Worm (Caenorhabditis elegans) whole organism, young adult: ENCODE data around the gene myo-6.

ENCODE experiments used
- B0019.2 ChIP-seq: fragments of 200-800 bp; sonication (Bioruptor generic); conservative IDR thresholded peaks from 2 replicates; pipeline ENCODE4 v1.3.6; 2022; ENCODE audit warnings: missing genetic modification reagents, missing genetic modification characterization, missing compliant biosample characterization
- C17E4.6 ChIP-seq: fragments of 200-800 bp; sonication (Bioruptor generic); IDR thresholded peaks from 2 replicates; pipeline ENCODE4 v1.3.6; 2022; ENCODE audit warnings: missing genetic modification reagents, missing genetic modification characterization, missing compliant biosample characterization
- Y53G8AR.9 ChIP-seq: fragments of 200-800 bp; sonication (Bioruptor generic); conservative IDR thresholded peaks from 2 replicates; pipeline ENCODE4 v1.3.6; 2022; ENCODE audit warnings: missing genetic modification reagents, missing genetic modification characterization, missing compliant biosample characterization
- aptf-2 ChIP-seq: fragments of 200-800 bp; sonication (Bioruptor generic); conservative IDR thresholded peaks from 2 replicates; pipeline ENCODE4 v1.3.6; 2022; ENCODE audit warnings: missing genetic modification reagents, missing genetic modification characterization, missing compliant biosample characterization
- ccch-3 ChIP-seq: fragments of 200-800 bp; sonication (Bioruptor generic); optimal IDR thresholded peaks from 2 replicates; lab custom pipeline; 2018; ENCODE audit warnings: mild to moderate bottlenecking, missing genetic modification characterization, missing compliant biosample characterization
- ceh-100 ChIP-seq: fragments of 200-800 bp; sonication (Bioruptor generic); IDR thresholded peaks from 2 replicates; pipeline ENCODE4 v1.3.6; 2022; ENCODE audit warnings: missing genetic modification reagents, missing genetic modification characterization, missing compliant biosample characterization
- die-1 ChIP-seq: sonication (generic microtip); optimal IDR thresholded peaks from 2 replicates; lab custom pipeline; 2016; ENCODE audit warnings: missing genotype, mild to moderate bottlenecking, missing genetic modification characterization, missing compliant biosample characterization
- fkh-3 ChIP-seq: sonication (generic microtip); optimal IDR thresholded peaks from 2 replicates; lab custom pipeline; 2016; ENCODE audit warnings: mild to moderate bottlenecking, missing genetic modification characterization, missing compliant biosample characterization
- him-1 ChIP-seq: sonication (generic microtip); optimal IDR thresholded peaks from 2 replicates; lab custom pipeline; 2016; ENCODE audit warnings: missing genotype, missing genetic modification reagents, missing genetic modification characterization, missing compliant biosample characterization
- hlh-12 ChIP-seq: sonication (generic microtip); optimal IDR thresholded peaks from 2 replicates; lab custom pipeline; 2016; ENCODE audit warnings: missing genetic modification characterization, missing compliant biosample characterization
- lag-1 ChIP-seq: fragments of 200-800 bp; sonication (Bioruptor generic); IDR thresholded peaks from 2 replicates; pipeline ENCODE4 v1.3.6; 2022; ENCODE audit warnings: missing genetic modification reagents, missing genetic modification characterization, missing compliant biosample characterization
- let-526 ChIP-seq: fragments of 200-800 bp; sonication (Bioruptor generic); IDR thresholded peaks from 2 replicates; pipeline ENCODE4 v1.3.6; 2022; ENCODE audit warnings: missing genetic modification reagents, missing genetic modification characterization, missing compliant biosample characterization
- lsl-1 ChIP-seq: fragments of 200-800 bp; sonication (Bioruptor generic); optimal IDR thresholded peaks from 2 replicates; lab custom pipeline; 2018; ENCODE audit warnings: mild to moderate bottlenecking, missing genetic modification characterization, moderate library complexity, missing compliant biosample characterization
- mcd-1 ChIP-seq: fragments of 200-800 bp; sonication (Bioruptor generic); IDR thresholded peaks from 2 replicates; pipeline ENCODE4 v1.3.6; 2022; ENCODE audit warnings: missing genetic modification reagents, missing genetic modification characterization, missing compliant biosample characterization
- mxl-1 ChIP-seq: sonication (generic microtip); optimal IDR thresholded peaks from 2 replicates; lab custom pipeline; 2016; ENCODE audit warnings: missing genetic modification characterization, missing compliant biosample characterization
- nhr-90 ChIP-seq: sonication (generic microtip); optimal IDR thresholded peaks from 2 replicates; lab custom pipeline; 2016; ENCODE audit warnings: missing genotype, mild to moderate bottlenecking, missing genetic modification characterization, missing compliant biosample characterization
- somi-1 ChIP-seq: fragments of 200-800 bp; sonication (Bioruptor generic); optimal IDR thresholded peaks from 2 replicates; lab custom pipeline; 2018; ENCODE audit warnings: mild to moderate bottlenecking, missing genetic modification characterization, missing compliant biosample characterization
- zfh-2 ChIP-seq: fragments of 200-800 bp; sonication (Bioruptor generic); conservative IDR thresholded peaks from 2 replicates; pipeline ENCODE4 v1.3.6; 2022; ENCODE audit warnings: missing genetic modification reagents, missing genetic modification characterization, missing compliant biosample characterization

Gene myo-6

DNA sequence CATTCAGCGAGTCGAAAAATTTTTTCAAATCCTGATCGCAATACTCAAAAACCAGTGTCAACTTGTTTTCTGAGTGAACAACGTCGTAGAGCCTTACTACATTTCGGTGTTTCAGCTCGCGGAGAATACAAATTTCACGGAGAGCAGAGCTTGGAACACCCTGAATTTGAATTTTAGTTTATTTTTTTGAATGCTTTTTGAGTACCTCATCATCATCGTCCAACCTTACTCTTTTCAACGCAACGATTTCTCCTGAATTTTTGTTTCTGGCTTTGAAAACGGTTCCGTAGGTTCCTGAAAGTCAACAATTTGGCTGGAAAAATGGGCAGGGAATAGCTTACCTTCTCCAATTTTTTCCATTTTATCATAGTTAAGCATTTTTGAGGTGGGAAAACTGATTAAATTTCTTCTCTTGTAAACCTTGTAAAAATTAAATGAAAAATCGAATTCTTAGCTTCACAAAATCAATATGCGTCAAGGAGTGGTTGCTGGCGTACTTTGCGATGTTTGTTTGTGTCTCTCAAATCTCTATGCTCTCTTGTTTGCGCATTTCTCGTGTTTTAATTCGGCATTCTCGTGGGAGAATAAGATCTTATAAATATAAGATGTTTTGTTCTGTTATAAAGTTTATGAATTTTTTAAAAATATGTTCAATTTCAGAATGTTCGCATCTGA lies 56.5 kb downstream of the myo-6 start, which contains the start of gene cdk-5 (continued):
- TF ChIP-seq let-526 (GFP tag; lab: Robert Waterston, UW) (no peak), lag-1 (GFP tag; lab: Robert Waterston, UW) (no peak), mcd-1 (peak; percentile 68), Y53G8AR.9 (GFP tag; lab: Robert Waterston, UW) (peak; percentile 87; the same call in 1 of the 2 replicates), somi-1 (no peak), ceh-100 (peak; percentile 58; the same call in 1 of the 2 replicates), C17E4.6 (no peak), aptf-2 (GFP tag; lab: Robert Waterston, UW) (no peak), ccch-3 (GFP tag; lab: Kevin White, UChicago) (no peak), die-1 (tag; lab: Kevin White, UChicago) (no peak), zfh-2 (GFP tag; lab: Robert Waterston, UW) (no peak), him-1 (tag; lab: Kevin White, UChicago) (no peak), mxl-1 (tag; lab: Kevin White, UChicago) (no peak)

DNA sequence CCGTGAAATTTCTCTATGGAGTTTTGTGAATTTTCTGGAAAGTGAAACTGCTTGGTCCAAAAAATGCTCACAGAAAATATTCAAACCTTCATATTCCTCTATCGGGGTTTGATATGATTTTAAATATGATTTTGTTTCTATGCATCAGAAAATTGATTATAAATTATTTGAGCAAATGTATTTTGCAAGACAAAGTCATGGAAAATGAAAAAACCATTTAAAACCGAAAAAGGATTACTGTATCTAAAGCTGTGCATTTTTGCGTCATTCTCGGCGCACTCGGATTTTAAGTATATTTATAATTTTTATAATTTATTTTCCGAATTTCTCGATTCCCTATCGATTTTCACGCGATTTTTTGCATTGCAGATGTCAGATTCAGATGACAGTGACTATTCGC lies 61.9 kb downstream of the myo-6 start, which contains the start of gene pssy-2:
Gene pssy-2, plus strand, starts transcription at position 301 of the 400 bp plus-strand sequence.
- TF ChIP-seq B0019.2 (no peak), fkh-3 (tag; lab: Kevin White, UChicago) (no peak), lsl-1 (GFP tag; lab: Kevin White, UChicago) (peak; percentile 14), hlh-12 (no peak), nhr-90 (no peak), mxl-1 (tag; lab: Kevin White, UChicago) (no peak)
